Worm (Caenorhabditis elegans) whole organism, late embryonic: ENCODE data around the gene rsef-1.

Source experiments
- fkh-10 ChIP-seq: fragments of 150-350 bp; optimal IDR thresholded peaks from 2 replicates; lab custom pipeline; 2014; ENCODE audit warnings: missing biosample characterization, missing genetic modification reagents, missing genetic modification characterization
- hlh-8 ChIP-seq: sonication (generic microtip); optimal IDR thresholded peaks from 2 replicates; lab custom pipeline; 2016; ENCODE audit warnings: missing genotype, missing genetic modification characterization, missing compliant biosample characterization
- lin-11 ChIP-seq: fragments of 200-800 bp; sonication (Bioruptor generic); optimal IDR thresholded peaks from 2 replicates; lab custom pipeline; 2018; ENCODE audit warnings: mild to moderate bottlenecking, missing genetic modification characterization, missing compliant biosample characterization
- nhr-11 ChIP-seq: fragments of 150-350 bp; optimal IDR thresholded peaks from 2 replicates; lab custom pipeline; 2014; ENCODE audit warnings: missing biosample characterization, missing genetic modification characterization
- pat-9 ChIP-seq: fragments of 200-800 bp; sonication (Bioruptor generic); optimal IDR thresholded peaks from 2 replicates; lab custom pipeline; 2018; ENCODE audit warnings: mild to moderate bottlenecking, missing genetic modification characterization, moderate library complexity, missing compliant biosample characterization
- pqm-1 ChIP-seq: sonication (generic microtip); optimal IDR thresholded peaks from 2 replicates; lab custom pipeline; 2016; ENCODE audit warnings: missing genetic modification characterization, missing compliant biosample characterization
- sdc-2 ChIP-seq: sonication (generic microtip); optimal IDR thresholded peaks from 2 replicates; lab custom pipeline; 2016; ENCODE audit warnings: missing genotype, missing genetic modification characterization, missing compliant biosample characterization

ce11 chrX:3099832-3100231 is 40.6 kb upstream of the rsef-1 start, which contains the start of gene sec-3:
- TF ChIP-seq fkh-10: no peak
- TF ChIP-seq pat-9: peak; percentile 3
- peak; percentile 77 for TF ChIP-seq sdc-2 (tag; lab: Kevin White, UChicago)
- TF ChIP-seq lin-11: peak; percentile 51
- TF ChIP-seq pqm-1: no peak
- peak; percentile 46 for TF ChIP-seq hlh-8 (tag; lab: Kevin White, UChicago)
- no peak for TF ChIP-seq nhr-11 (tag; lab: Kevin White, UChicago)
